2 worm cellular contexts compared by ENCODE assay signal in the genomic region with DNA sequence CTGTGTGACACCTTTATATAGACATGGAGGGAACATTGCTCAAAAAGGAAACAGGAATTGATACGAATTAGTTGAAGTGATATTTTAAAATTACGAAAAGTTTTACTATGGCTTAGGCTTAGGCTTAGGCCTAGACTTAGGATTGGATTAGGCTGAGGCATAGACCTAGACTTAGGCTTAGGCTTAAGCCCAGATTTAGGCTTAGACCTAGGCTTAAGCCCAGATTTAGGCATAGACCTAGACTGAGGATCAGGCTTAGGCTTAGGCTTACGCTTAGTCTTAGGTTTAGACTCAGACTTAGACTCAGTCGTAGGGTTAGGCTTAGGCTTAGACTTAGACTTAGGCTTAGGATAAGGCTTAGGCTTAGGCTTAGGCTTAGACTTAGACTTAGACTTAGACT.
A peak's percentile ranks its signal among the peaks of the same experiment; 100 is the strongest.
TF ChIP-seq lines count a peak whose summit lies in the region.

No protein-coding gene starts in this region.

TF ChIP-seq in whole organism, early embryonic, 17 proteins besides CTCF, POLR2A, EP300 and RAD21:
- peak; percentile 79 for TF ChIP-seq ceh-36 (tag; optimal IDR thresholded peaks at IDR 0.05; lab: Kevin White, UChicago)
- no peak for TF ChIP-seq F13C5.2 (tag; optimal IDR thresholded peaks at IDR 0.05; lab: Kevin White, UChicago)

TF ChIP-seq in whole organism, late embryonic, 69 proteins besides CTCF, POLR2A, EP300 and RAD21:
- TF ChIP-seq dve-1 (tag; optimal IDR thresholded peaks at IDR 0.05; lab: Kevin White, UChicago) (peak; percentile 88), mec-3 (tag; optimal IDR thresholded peaks at IDR 0.05; lab: Kevin White, UChicago; ENCODE audit: borderline replicate concordance) (no peak), hlh-30 (tag; optimal IDR thresholded peaks at IDR 0.05; lab: Kevin White, UChicago; ENCODE audit: insufficient read depth) (no peak), elt-2 (tag; optimal IDR thresholded peaks at IDR 0.05; lab: Kevin White, UChicago) (no peak), pros-1 (tag; optimal IDR thresholded peaks at IDR 0.05; lab: Kevin White, UChicago) (no peak)
TF ChIP-seq in whole organism, late embryonic: peak in this region for 1.
